Fruit fly (Drosophila melanogaster): ENCODE results near the gene Eip63F-1.

Gene Eip63F-1

DNA sequence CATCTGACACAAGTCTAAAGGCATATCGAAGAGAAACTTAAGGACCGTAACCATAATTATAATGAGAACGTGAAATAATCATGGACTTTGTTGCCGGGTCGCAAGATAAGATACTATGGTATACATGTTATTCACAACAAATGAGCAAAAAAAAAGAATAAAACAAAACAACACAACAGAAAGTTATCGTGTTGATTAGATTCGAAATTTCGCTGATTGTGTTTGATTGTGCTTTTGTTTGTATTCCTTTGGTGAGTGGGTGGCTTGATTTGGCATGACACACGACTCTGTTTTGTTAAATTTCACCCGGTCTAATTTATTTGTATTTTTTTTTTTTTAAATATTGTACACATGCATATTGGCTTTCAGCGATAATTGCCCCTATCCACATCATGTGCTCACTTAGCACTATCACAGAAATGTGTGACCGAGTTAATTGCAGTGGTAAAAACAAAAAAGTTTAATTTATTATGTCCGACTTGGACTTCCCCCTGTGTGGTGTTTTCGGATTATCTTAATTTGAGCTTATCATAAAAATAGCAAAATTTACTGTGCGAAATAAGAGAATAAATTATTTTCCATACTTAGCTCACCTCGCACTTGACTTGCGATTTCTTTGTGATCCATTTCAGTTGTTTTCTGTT, 11.7 kb downstream of the Eip63F-1 start:
- TF ChIP-seq Pif1B (GFP tag; optimal IDR thresholded peaks at IDR 0.05) (no peak), fd96Ca (GFP tag; IDR thresholded peaks at IDR 0.05) (no peak), CG8301 (tag; optimal IDR thresholded peaks at IDR 0.05) (no peak), CG14655 (GFP tag; optimal IDR thresholded peaks at IDR 0.05) (no peak), D1 (tag; optimal IDR thresholded peaks at IDR 0.05) (no peak), CG15710 (tag; optimal IDR thresholded peaks at IDR 0.05) (no peak), CG32121 (GFP tag; IDR thresholded peaks at IDR 0.05) (no peak), CG10348 (GFP tag; IDR thresholded peaks at IDR 0.05) (no peak), Snoo (tag; optimal IDR thresholded peaks at IDR 0.05) (no peak), Ets98B (GFP tag; IDR thresholded peaks at IDR 0.05) (no peak), CG13204 (GFP tag; optimal IDR thresholded peaks at IDR 0.05) (no peak), gl (tag; optimal IDR thresholded peaks at IDR 0.05) (no peak), CG34367 (tag; optimal IDR thresholded peaks at IDR 0.05) (no peak), CG12605 (GFP tag; IDR thresholded peaks at IDR 0.05) (no peak), rn (GFP tag; IDR thresholded peaks at IDR 0.05) (no peak)

DNA sequence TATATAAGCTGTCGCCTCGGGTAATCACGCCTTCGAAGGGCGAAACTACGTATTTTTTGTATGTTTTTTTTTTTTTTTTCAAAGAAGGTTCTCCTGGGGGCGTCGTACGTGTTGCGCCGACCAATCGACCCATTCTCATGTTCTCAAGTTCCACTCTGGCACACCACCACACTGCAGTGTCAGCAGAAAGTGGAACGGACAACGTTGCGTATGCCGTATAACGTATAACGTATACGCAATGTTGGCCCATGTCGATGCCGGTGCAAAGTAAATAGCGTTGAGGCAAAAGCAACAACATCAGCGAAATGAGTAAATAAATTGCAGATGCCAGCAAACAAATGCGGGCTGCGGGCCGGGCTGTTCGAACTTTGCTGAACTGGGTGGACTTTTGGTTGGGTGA, 23.3 kb downstream of the Eip63F-1 start:
- TF ChIP-seq Pif1A (GFP tag; optimal IDR thresholded peaks at IDR 0.05) = no peak
- no peak for TF ChIP-seq CG4496 (GFP tag; IDR thresholded peaks at IDR 0.05)
- TF ChIP-seq CG13204 (GFP tag; optimal IDR thresholded peaks at IDR 0.05) = no peak
- no peak for TF ChIP-seq CG15710 (tag; optimal IDR thresholded peaks at IDR 0.05)
- no peak for TF ChIP-seq CG8159 (tag; optimal IDR thresholded peaks at IDR 0.05)
- TF ChIP-seq CG8301 (tag; optimal IDR thresholded peaks at IDR 0.05) = no peak
- no peak for TF ChIP-seq Pif1B (GFP tag; optimal IDR thresholded peaks at IDR 0.05)
- no peak for TF ChIP-seq CG34367 (tag; optimal IDR thresholded peaks at IDR 0.05)
- TF ChIP-seq rn (GFP tag; IDR thresholded peaks at IDR 0.05) = no peak
- TF ChIP-seq Snoo (tag; optimal IDR thresholded peaks at IDR 0.05) = no peak
- no peak for TF ChIP-seq gl (tag; optimal IDR thresholded peaks at IDR 0.05)
- TF ChIP-seq EcR (GFP tag; optimal IDR thresholded peaks at IDR 0.05) = no peak
- no peak for TF ChIP-seq CG10348 (GFP tag; IDR thresholded peaks at IDR 0.05)
- TF ChIP-seq CG9948 (tag; optimal IDR thresholded peaks at IDR 0.05) = no peak
- no peak for TF ChIP-seq D1 (tag; optimal IDR thresholded peaks at IDR 0.05)
- no peak for TF ChIP-seq Ets98B (GFP tag; IDR thresholded peaks at IDR 0.05)

DNA sequence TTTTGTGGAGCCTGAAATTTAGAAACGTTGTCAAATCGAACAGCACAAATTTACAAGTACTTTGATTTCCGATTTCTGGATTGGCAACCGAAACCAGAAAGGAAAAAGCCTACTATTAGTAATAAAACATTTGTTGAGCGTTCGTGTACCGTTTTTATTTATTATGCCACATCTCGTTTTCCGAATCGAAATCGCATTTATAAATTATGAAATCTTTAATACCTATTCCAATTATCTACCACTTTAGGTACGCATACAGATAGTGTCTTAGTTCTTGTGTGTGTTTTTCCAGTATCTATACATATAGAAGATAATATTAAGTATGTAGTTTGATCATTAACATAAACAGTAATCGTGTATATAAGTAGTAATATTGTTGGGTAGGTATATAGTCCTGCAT, 25.6 kb downstream of the Eip63F-1 start, which contains the start of gene mge:
Gene mge (minus strand): TSS at position 101 of the 400 bp plus-strand sequence.
- TF ChIP-seq fd96Ca (GFP tag; IDR thresholded peaks at IDR 0.05) (no peak), gl (tag; optimal IDR thresholded peaks at IDR 0.05) (no peak), Ets98B (GFP tag; IDR thresholded peaks at IDR 0.05) (no peak), CG15710 (tag; optimal IDR thresholded peaks at IDR 0.05) (no peak), CG12605 (GFP tag; IDR thresholded peaks at IDR 0.05) (no peak), CG9948 (tag; optimal IDR thresholded peaks at IDR 0.05) (no peak), CG34367 (tag; optimal IDR thresholded peaks at IDR 0.05) (no peak), Pif1A (GFP tag; optimal IDR thresholded peaks at IDR 0.05) (no peak), CG4496 (GFP tag; IDR thresholded peaks at IDR 0.05) (no peak), CG17806 (tag; optimal IDR thresholded peaks at IDR 0.05) (no peak), rn (GFP tag; IDR thresholded peaks at IDR 0.05) (no peak), CG13204 (GFP tag; optimal IDR thresholded peaks at IDR 0.05) (no peak), CG8159 (tag; optimal IDR thresholded peaks at IDR 0.05) (no peak), CG8301 (tag; optimal IDR thresholded peaks at IDR 0.05) (no peak), D1 (tag; optimal IDR thresholded peaks at IDR 0.05) (no peak), CG10348 (GFP tag; IDR thresholded peaks at IDR 0.05) (no peak), CG14655 (GFP tag; optimal IDR thresholded peaks at IDR 0.05) (no peak), CG32121 (GFP tag; IDR thresholded peaks at IDR 0.05) (no peak)

DNA sequence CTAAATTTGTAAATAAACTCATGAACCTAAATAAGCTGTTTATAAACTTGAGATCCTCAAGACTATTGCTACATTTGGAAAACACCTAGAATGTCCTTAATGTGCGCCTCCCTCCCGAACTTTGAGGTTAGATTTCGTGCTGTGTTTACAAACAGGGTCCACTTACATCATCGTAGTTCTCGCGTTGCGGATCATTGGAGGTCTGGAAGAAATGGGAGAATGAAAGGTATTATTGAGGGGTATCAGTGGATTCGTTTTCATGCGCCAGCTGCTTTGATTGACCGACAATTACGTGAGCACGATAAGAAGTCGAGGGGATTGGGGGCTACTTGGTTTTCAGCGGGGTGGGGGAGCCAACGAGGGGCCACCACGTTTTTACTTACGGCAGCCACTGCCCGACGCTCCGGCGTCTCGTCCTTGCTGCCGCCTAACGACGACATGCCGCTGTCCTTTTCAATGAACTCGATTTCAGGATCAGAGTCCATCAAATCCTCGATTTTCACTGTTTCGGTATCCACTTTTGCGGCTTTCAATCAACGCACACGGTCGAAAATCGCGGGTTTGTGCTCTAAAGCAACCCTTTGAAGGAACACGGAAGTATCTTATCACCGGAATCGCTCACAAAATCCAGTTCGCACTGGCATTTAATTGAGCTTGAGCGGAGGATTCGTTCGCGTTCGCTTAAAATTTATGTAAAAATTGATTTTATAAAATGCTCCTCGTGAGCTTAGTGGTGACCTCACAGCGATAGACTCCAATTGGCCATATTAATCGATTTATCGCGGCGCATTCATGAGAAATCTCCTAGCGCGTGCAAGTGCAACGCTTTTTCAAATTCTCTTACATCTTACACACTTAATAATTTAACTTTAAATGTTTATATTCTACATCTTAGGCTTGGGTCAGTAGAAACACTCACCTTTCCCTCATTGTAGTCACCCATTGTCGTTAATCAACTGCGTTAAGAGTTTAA, 26.3 kb downstream of the Eip63F-1 start:
- TF ChIP-seq EcR (GFP tag; optimal IDR thresholded peaks at IDR 0.05) = peak; percentile 87
- no peak for TF ChIP-seq rn (GFP tag; IDR thresholded peaks at IDR 0.05)

DNA sequence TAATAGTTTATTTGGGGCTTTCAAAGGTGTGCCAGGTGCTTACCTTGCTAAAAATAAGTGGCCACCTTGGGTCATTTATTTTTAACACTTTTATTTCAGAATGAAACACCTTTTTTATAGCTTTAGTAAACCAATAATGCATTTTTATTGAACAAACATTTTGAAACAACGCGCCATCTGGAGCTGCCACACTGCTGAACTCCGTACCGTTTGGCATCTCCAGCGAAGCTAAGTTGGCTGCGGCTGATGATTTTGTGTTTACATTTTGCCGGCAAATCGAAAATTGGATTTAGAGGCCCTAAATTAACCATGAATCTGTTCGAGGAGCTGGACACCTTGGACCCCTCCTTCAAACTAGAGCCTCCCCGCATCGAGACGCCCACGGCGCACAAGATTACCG, 30.3 kb downstream of the Eip63F-1 start, which contains the start of gene ida:
Gene ida (plus strand): TSS at position 234 of the 400 bp plus-strand sequence.
- TF ChIP-seq CG4496 (GFP tag; IDR thresholded peaks at IDR 0.05) = peak; percentile 50; the same call in 1 of the 3 replicates
- no peak for TF ChIP-seq EcR (GFP tag; optimal IDR thresholded peaks at IDR 0.05)

DNA sequence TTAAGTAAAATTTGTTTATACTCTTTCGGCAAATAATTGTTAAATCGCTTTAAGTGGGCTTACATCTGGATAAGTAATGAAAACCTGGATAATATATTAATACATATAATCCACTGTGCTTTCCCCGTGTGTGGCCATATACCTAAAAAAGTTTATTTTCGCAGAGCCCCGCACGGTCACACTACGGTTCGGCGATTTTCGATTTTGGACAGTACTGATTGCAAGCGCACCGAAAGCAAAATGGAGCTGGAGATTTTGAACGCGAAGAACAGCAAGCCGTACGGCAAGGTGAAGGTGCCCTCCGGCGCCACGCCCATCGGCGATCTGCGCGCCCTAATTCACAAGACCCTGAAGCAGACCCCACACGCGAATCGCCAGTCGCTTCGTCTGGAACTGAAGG, 32.1 kb downstream of the Eip63F-1 start, which contains the start of gene Sc2:
Gene Sc2 (plus strand): TSS at position 192 of the 400 bp plus-strand sequence.
- TF ChIP-seq CG12605 (GFP tag; IDR thresholded peaks at IDR 0.05) (no peak), D1 (tag; optimal IDR thresholded peaks at IDR 0.05) (no peak), CG10348 (GFP tag; IDR thresholded peaks at IDR 0.05) (no peak), fd96Ca (GFP tag; IDR thresholded peaks at IDR 0.05) (no peak)

Measured in whole organism, pupa.